Worm (Caenorhabditis elegans) whole organism, midembryonic: Measurements from ENCODE around the gene glb-3.

ENCODE experiments used
- T22C8.4 ChIP-seq: fragments of 200-800 bp; sonication (Bioruptor generic); IDR thresholded peaks from 2 replicates; pipeline ENCODE4 v1.3.6; 2022; ENCODE audit warnings: missing genetic modification characterization, missing compliant biosample characterization
- cog-1 ChIP-seq: sonication (generic microtip); optimal IDR thresholded peaks from 2 replicates; lab custom pipeline; 2016; ENCODE audit warnings: missing genetic modification characterization, missing compliant biosample characterization
- flt-1 ChIP-seq: fragments of 200-800 bp; sonication (Bioruptor generic); IDR thresholded peaks from 2 replicates; pipeline ENCODE4 v1.3.6; 2022; ENCODE audit warnings: missing genetic modification characterization, missing compliant biosample characterization
- klf-2 ChIP-seq: fragments of 200-800 bp; sonication (Bioruptor generic); conservative IDR thresholded peaks from 2 replicates; pipeline ENCODE4 v1.3.6; 2022; ENCODE audit warnings: missing genetic modification reagents, missing genetic modification characterization, missing compliant biosample characterization
- med-1 ChIP-seq: sonication (generic microtip); optimal IDR thresholded peaks from 2 replicates; lab custom pipeline; 2017; ENCODE audit warnings: missing genetic modification characterization, mild to moderate bottlenecking, missing compliant biosample characterization, antibody characterized with exemption, missing genetic modification reagents; ENCODE audit not compliant: insufficient read depth
- ref-1 ChIP-seq: fragments of 200-800 bp; sonication (Bioruptor generic); conservative IDR thresholded peaks from 2 replicates; pipeline ENCODE4 v1.3.6; 2022; ENCODE audit warnings: missing genetic modification reagents, missing genetic modification characterization, missing compliant biosample characterization
- tab-1 ChIP-seq: fragments of 200-800 bp; sonication (Bioruptor generic); IDR thresholded peaks from 2 replicates; pipeline ENCODE4 v1.3.6; 2022; ENCODE audit warnings: missing genetic modification characterization, missing compliant biosample characterization
- ztf-23 ChIP-seq: fragments of 200-800 bp; sonication (Bioruptor generic); IDR thresholded peaks from 2 replicates; pipeline ENCODE4 v1.3.6; 2022; ENCODE audit warnings: missing genetic modification reagents, missing genetic modification characterization, missing compliant biosample characterization
- ztf-29 ChIP-seq: fragments of 200-800 bp; sonication (Bioruptor generic); IDR thresholded peaks from 2 replicates; pipeline ENCODE4 v1.3.6; 2022; ENCODE audit warnings: missing genetic modification reagents, missing genetic modification characterization, missing compliant biosample characterization

Gene glb-3

ce11 chrV:11152333-11152732 is 17.9 kb downstream of the glb-3 start, which contains the start of gene srg-39:
TSS of gene srg-39 (minus strand) at chrV:11152433.
- TF ChIP-seq med-1 (GFP tag; lab: Kevin White, UChicago) (no peak), ztf-23 (GFP tag; lab: Robert Waterston, UW) (no peak), cog-1 (tag; lab: Kevin White, UChicago) (no peak), ztf-29 (GFP tag; lab: Robert Waterston, UW) (no peak), flt-1 (GFP tag; lab: Robert Waterston, UW) (no peak), T22C8.4 (GFP tag; lab: Robert Waterston, UW) (no peak), klf-2 (GFP tag; lab: Robert Waterston, UW) (no peak), tab-1 (no peak), ref-1 (no peak)

ce11 chrV:11155553-11155952 is 21.2 kb downstream of the glb-3 start, which contains the start of gene srg-38:
TSS of gene srg-38 (minus strand) at chrV:11155653.
- no peak for TF ChIP-seq T22C8.4 (GFP tag; lab: Robert Waterston, UW)
- TF ChIP-seq tab-1: no peak

ce11 chrV:11156589-11156988 is 22.2 kb downstream of the glb-3 start:
- no peak for TF ChIP-seq klf-2 (GFP tag; lab: Robert Waterston, UW)

- TF ChIP-seq ztf-29 (GFP tag; lab: Robert Waterston, UW) (no peak), med-1 (GFP tag; lab: Kevin White, UChicago) (no peak), tab-1 (no peak), ztf-23 (GFP tag; lab: Robert Waterston, UW) (no peak), klf-2 (GFP tag; lab: Robert Waterston, UW) (no peak), cog-1 (tag; lab: Kevin White, UChicago) (no peak)
Measured at ce11 chrV:11157947-11158346, 23.6 kb downstream of the glb-3 start, which contains the start of gene srg-42. TSS of gene srg-42 (minus strand) at chrV:11158047.

- TF ChIP-seq ztf-29 (GFP tag; lab: Robert Waterston, UW): no peak
Measured at ce11 chrV:11161791-11162190, 27.4 kb downstream of the glb-3 start, which contains the start of gene srg-41. TSS of gene srg-41 (minus strand) at chrV:11161891.

- TF ChIP-seq ztf-29 (GFP tag; lab: Robert Waterston, UW): no peak
- no peak for TF ChIP-seq flt-1 (GFP tag; lab: Robert Waterston, UW)
Measured at ce11 chrV:11164475-11164874, 30.1 kb downstream of the glb-3 start, which contains the start of gene srg-40. TSS of gene srg-40 (minus strand) at chrV:11164575.

DNA sequence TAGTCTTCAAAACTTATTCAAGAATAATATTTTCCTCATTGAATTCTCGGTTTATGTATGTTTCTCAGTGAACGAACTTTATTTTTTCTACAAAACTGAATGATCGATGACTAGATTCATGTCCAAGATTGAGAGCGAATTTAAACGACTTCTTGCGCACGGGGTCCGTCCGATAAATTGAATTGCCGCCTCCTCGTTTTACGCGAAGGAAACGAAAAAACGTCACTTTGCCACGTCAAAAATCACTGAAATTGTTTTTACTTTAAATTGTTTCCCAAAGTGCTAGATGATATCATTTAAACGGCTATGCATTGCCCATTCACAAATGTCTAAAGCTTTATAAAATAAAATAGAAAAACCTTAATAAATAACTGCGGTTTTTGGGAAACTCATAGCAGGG is 33.3 kb downstream of the glb-3 start:
- TF ChIP-seq ztf-29 (GFP tag; lab: Robert Waterston, UW) (no peak), T22C8.4 (GFP tag; lab: Robert Waterston, UW) (no peak), cog-1 (tag; lab: Kevin White, UChicago) (no peak), ref-1 (no peak), flt-1 (GFP tag; lab: Robert Waterston, UW) (no peak), tab-1 (no peak), med-1 (GFP tag; lab: Kevin White, UChicago) (no peak), klf-2 (GFP tag; lab: Robert Waterston, UW) (no peak), ztf-23 (GFP tag; lab: Robert Waterston, UW) (no peak)

DNA sequence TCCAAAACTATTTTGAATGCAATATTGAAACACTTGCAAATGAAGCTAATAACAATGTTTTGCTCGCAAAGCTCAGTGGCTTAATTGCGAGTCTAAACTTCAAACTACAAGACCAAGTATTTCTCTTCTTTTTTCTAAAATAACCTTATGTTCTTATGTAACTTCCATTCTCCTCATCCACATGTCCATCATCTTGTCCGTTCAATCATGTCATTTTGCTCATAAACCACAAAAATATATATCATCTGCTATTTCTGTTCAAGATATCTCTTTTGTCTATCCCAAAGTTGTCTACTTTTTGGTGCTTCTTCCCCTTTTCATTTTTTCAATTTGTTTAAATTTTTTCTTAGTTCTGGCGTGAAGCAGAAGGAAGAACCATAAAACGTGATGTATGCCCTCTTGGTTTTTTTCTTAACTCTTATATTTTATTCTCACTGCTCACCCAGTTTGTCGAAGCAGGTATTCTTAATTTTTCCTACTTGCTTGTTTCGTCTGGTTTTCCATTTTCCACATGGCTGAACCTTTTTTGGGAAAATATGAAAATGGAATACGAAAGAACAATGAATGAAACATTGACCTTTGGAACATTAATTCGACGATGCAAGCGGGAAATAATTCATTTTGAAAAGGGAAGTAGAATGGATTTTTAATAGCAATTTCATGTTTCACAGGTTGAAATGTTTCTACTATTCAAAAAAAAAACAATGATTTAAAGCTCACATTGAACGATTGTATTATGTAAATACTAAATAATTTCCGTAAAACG is 36.4 kb downstream of the glb-3 start:
- TF ChIP-seq ztf-23 (GFP tag; lab: Robert Waterston, UW) (no peak), ref-1 (no peak)

DNA sequence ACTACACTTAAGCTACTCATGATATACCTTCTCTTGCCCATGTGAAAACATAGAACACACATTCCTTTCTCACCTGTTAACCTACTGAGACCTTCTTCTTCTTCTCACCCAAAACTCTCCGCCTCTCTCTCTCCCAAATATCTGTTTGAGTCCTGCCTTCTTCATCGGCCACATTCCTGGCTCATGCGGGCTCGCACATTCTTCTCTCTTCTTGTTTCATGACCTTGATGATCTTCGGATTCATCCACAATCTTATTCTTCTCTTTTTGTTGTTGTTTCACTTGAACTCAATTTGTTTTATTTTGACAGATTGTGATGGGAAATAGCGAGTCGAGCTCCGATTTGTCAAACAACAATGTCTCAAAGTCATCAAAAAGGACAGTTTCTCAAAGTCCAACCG is 37.5 kb downstream of the glb-3 start, which contains the start of gene T19C4.5:
Gene T19C4.5, plus strand, starts transcription at position 308 of the 400 bp plus-strand sequence.
- no peak for TF ChIP-seq klf-2 (GFP tag; lab: Robert Waterston, UW)
- no peak for TF ChIP-seq cog-1 (tag; lab: Kevin White, UChicago)
- no peak for TF ChIP-seq tab-1
- TF ChIP-seq med-1 (GFP tag; lab: Kevin White, UChicago): no peak

DNA sequence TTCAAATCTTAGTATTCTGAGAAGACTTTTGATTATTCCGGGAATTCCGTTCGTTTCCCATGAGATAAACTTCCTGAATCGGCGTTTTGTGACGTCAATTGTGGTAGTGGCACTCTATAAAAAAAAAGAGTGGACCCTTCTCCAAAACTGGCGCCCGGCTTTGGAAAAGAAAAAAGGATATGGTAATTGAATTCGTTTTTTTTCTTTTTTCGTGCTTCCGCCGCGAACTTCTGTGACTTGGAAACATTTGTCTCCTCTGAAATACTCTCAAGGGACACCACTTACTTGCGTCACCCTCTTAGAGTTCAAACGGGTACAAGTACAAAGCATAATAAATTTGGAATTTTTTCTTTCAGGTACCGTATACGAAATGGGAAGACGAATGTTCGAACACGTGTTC is 38.3 kb downstream of the glb-3 start:
- no peak for TF ChIP-seq cog-1 (tag; lab: Kevin White, UChicago)
- TF ChIP-seq flt-1 (GFP tag; lab: Robert Waterston, UW): no peak
- TF ChIP-seq med-1 (GFP tag; lab: Kevin White, UChicago): no peak
- no peak for TF ChIP-seq tab-1
- TF ChIP-seq klf-2 (GFP tag; lab: Robert Waterston, UW): no peak
- no peak for TF ChIP-seq ztf-29 (GFP tag; lab: Robert Waterston, UW)
- TF ChIP-seq ref-1: no peak
- no peak for TF ChIP-seq ztf-23 (GFP tag; lab: Robert Waterston, UW)
- TF ChIP-seq T22C8.4 (GFP tag; lab: Robert Waterston, UW): no peak

ce11 chrV:11174663-11175062 is 40.3 kb downstream of the glb-3 start:
- TF ChIP-seq T22C8.4 (GFP tag; lab: Robert Waterston, UW) (no peak), ztf-23 (GFP tag; lab: Robert Waterston, UW) (no peak), ztf-29 (GFP tag; lab: Robert Waterston, UW) (no peak), klf-2 (GFP tag; lab: Robert Waterston, UW) (no peak), ref-1 (no peak), cog-1 (tag; lab: Kevin White, UChicago) (no peak), med-1 (GFP tag; lab: Kevin White, UChicago) (no peak), tab-1 (no peak), flt-1 (GFP tag; lab: Robert Waterston, UW) (no peak)
